Fruit fly (Drosophila melanogaster): ENCODE results near the gene CG32152.
A peak's percentile ranks its signal among the peaks of the same experiment; 100 is the strongest.

DNA sequence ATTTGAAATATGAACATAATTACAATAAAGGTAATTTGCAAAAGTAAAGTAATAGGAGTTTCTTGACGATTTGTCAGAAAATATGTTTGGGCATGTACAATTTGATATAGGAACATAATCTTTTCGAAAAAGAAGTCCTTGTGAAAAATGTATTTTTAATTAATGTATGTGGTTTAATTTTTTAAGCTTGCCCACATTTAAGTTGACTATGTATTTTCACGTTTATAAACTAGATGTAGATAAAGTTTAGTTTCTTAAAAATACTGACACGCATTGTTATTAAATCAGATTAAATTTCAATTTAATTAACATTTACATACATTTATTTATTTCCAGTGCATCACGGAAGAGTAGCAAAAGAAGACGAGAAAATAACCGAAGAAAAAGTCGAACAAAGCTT is 32.7 kb upstream of the CG32152 start:
- TF ChIP-seq tai (GFP tag; optimal IDR thresholded peaks at IDR 0.05) (peak; percentile 58), usp (GFP tag; optimal IDR thresholded peaks at IDR 0.05) (no peak), Hr83 (GFP tag; optimal IDR thresholded peaks at IDR 0.05; ENCODE audit: poor library complexity, severe bottlenecking) (no peak), sv (GFP tag; optimal IDR thresholded peaks at IDR 0.05) (no peak), psq (GFP tag; optimal IDR thresholded peaks at IDR 0.05) (peak; percentile 41), pan (optimal IDR thresholded peaks at IDR 0.05) (no peak), h (GFP tag; optimal IDR thresholded peaks at IDR 0.05) (peak; percentile 64), OdsH (GFP tag; optimal IDR thresholded peaks at IDR 0.05) (peak; percentile 29), Hnf4 (GFP tag; optimal IDR thresholded peaks at IDR 0.05) (peak; percentile 18), Myc (optimal IDR thresholded peaks at IDR 0.05) (no peak), Hr78 (GFP tag; optimal IDR thresholded peaks at IDR 0.05) (no peak), Dfd (GFP tag; optimal IDR thresholded peaks at IDR 0.05) (no peak), br (GFP tag; optimal IDR thresholded peaks at IDR 0.05) (peak; percentile 61), N (GFP tag; optimal IDR thresholded peaks at IDR 0.05) (no peak)

Data from whole organism, wandering third instar larva.